Worm (Caenorhabditis elegans): ENCODE measurements around the gene F58E1.13.
"Not testable (repeated sequence)": the region's sequence is repeated elsewhere in the genome, so short reads cannot be mapped to it uniquely, and the experiment has no call there.

The F58E1.13 gene

ce11 chrII:1663516-1663915 is 32.2 kb downstream of the F58E1.13 start, which contains the start of gene duxl-1 (continued):
- TF ChIP-seq daf-19 (GFP tag; conservative IDR thresholded peaks at IDR 0.05) (no peak), mdl-1 (tag; optimal IDR thresholded peaks at IDR 0.05) (peak in 1 of 2 experiments; percentile 2), lin-29 (GFP tag; IDR thresholded peaks at IDR 0.05) (no peak), duxl-1 (tag; optimal IDR thresholded peaks at IDR 0.05; ENCODE audit: poor library complexity) (peak; percentile 88), unc-130 (GFP tag; optimal IDR thresholded peaks at IDR 0.05) (no peak), lsy-2 (tag; optimal IDR thresholded peaks at IDR 0.05) (no peak), ceh-62 (tag; optimal IDR thresholded peaks at IDR 0.05) (no peak), F49E8.2 (tag; optimal IDR thresholded peaks at IDR 0.05; ENCODE audit: borderline replicate concordance) (no peak), nhr-111 (GFP tag; optimal IDR thresholded peaks at IDR 0.05) (no peak), F37D6.2 (tag; optimal IDR thresholded peaks at IDR 0.05) (no peak), ceh-44 (GFP tag; IDR thresholded peaks at IDR 0.05) (no peak), nhr-6 (tag; optimal IDR thresholded peaks at IDR 0.05) (no peak), zfp-3 (GFP tag; conservative IDR thresholded peaks at IDR 0.05) (no peak), spr-3 (GFP tag; optimal IDR thresholded peaks at IDR 0.05) (no peak), hmg-1.1 (GFP tag; IDR thresholded peaks at IDR 0.05) (peak; percentile 33; the same call in 1 of the 2 replicates), vab-7 (GFP tag; IDR thresholded peaks at IDR 0.05) (no peak), unc-62 (GFP tag; optimal IDR thresholded peaks at IDR 0.05 in 1 of 2) (peak in 1 of 2 experiments; percentile 81), unc-62 (tag; optimal IDR thresholded peaks at IDR 0.05) (no peak)

ce11 chrII:1662881-1663280 is 32.8 kb downstream of the F58E1.13 start, which contains the start of gene ZC204.14:
TSS of gene ZC204.14 (minus strand) at chrII:1662949.
- peak in 1 of 2 experiments; percentile 46 for TF ChIP-seq lsy-2 (tag; optimal IDR thresholded peaks at IDR 0.05)
- no peak for TF ChIP-seq hmg-1.1 (GFP tag; IDR thresholded peaks at IDR 0.05)
- TF ChIP-seq mes-2 (tag; optimal IDR thresholded peaks at IDR 0.05; ENCODE audit: poor library complexity, severe bottlenecking), result peak; percentile 51
- TF ChIP-seq ceh-44 (GFP tag; IDR thresholded peaks at IDR 0.05), result no peak

DNA sequence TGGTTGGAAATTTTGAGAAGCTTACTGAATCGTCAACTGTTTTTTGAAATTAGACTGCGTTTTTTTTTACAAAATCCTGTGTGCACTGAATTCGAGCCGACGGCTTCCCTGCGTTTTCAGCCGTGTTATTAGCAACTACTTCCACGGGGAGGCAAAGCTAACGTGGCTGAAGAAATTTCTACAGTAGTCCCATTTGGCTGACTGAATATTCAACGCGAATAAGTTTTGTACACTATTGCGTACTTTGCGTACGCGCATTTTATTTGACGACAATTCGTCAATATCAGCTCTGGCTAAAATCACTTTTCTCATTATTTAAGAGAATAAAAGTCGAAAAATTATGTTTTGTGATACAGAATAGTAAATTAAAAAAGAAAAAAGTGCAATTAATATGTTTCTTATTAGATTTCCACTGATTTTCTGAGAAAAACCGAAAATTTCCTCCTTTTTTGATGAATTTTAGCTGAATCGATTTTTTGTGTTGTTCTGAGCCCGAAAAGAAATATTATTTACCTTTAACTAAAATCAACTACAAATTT is 34.3 kb downstream of the F58E1.13 start:
- TF ChIP-seq T26A8.4 (GFP tag; IDR thresholded peaks at IDR 0.05) (0 out of 2 replicates have a peak, but pooled peaks have one; percentile 43), hmg-1.1 (GFP tag; IDR thresholded peaks at IDR 0.05) (peak; percentile 49), duxl-1 (tag; optimal IDR thresholded peaks at IDR 0.05; ENCODE audit: poor library complexity) (peak; percentile 51), D1046.2 (GFP tag; IDR thresholded peaks at IDR 0.05) (0 out of 2 replicates have a peak, but pooled peaks have one; percentile 24), tra-1 (GFP tag; IDR thresholded peaks at IDR 0.05) (0 out of 2 replicates have a peak, but pooled peaks have one; percentile 16), mes-2 (tag; optimal IDR thresholded peaks at IDR 0.05; ENCODE audit: poor library complexity, severe bottlenecking) (peak; percentile 26), dmd-6 (GFP tag; IDR thresholded peaks at IDR 0.05) (peak; percentile 23; the same call in 1 of the 2 replicates), Y48G9A.11 (GFP tag; IDR thresholded peaks at IDR 0.05) (peak; percentile 72)

DNA sequence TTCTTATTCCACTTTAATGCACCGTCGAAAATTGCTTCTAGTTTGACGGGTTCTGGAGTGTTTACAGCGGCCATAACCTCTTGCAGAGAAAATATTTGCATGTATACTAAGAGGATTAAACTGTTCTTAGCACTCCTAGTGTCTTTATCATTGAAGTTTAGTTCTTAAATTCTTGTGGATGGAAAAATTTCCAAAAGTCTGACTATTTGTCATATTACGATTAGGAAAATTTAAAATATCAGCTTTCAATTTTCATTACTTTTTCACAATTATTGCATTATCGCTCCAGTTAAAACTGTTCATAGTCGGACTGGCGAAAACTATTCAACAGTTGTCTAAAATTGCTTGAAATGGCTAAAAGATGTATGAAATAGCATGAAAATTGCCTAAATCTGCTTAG is 34.8 kb downstream of the F58E1.13 start, which contains the start of gene ZC204.13:
ZC204.13 (minus strand) TSS at position 101 of the 400 bp plus-strand sequence.
- not testable (repeated sequence) for TF ChIP-seq attf-4 (tag; optimal IDR thresholded peaks at IDR 0.05); spr-1 (tag; optimal IDR thresholded peaks at IDR 0.05); mes-2 (tag; optimal IDR thresholded peaks at IDR 0.05; ENCODE audit: poor library complexity, severe bottlenecking)

- TF ChIP-seq dmd-6 (GFP tag; IDR thresholded peaks at IDR 0.05) (peak; percentile 88), lin-1 (GFP tag; IDR thresholded peaks at IDR 0.05) (peak; percentile 43; the same call in 1 of the 2 replicates), hlh-11 (tag; optimal IDR thresholded peaks at IDR 0.05) (peak; percentile 36), T26A8.4 (GFP tag; IDR thresholded peaks at IDR 0.05) (0 out of 2 replicates have a peak, but pooled peaks have one; percentile 45), dmd-9 (GFP tag; IDR thresholded peaks at IDR 0.05) (0 out of 2 replicates have a peak, but pooled peaks have one; percentile 27), nhr-41 (GFP tag; IDR thresholded peaks at IDR 0.05) (0 out of 2 replicates have a peak, but pooled peaks have one; percentile 14), pqm-1 (tag; optimal IDR thresholded peaks at IDR 0.05) (peak; percentile 68), duxl-1 (tag; optimal IDR thresholded peaks at IDR 0.05; ENCODE audit: poor library complexity) (peak; percentile 26), php-3 (GFP tag; IDR thresholded peaks at IDR 0.05) (peak; percentile 70), daf-16 (tag; optimal IDR thresholded peaks at IDR 0.05) (peak; percentile 48), tra-1 (GFP tag; IDR thresholded peaks at IDR 0.05) (peak; percentile 55; the same call in 1 of the 2 replicates), nhr-28 (tag; optimal IDR thresholded peaks at IDR 0.05) (peak; percentile 47)
- TF ChIP-seq daf-16 (GFP tag; optimal IDR thresholded peaks at IDR 0.05), result not testable (repeated sequence)
Observed at ce11 chrII:1659729-1660128, 35.9 kb downstream of the F58E1.13 start.

Measured in whole organism, L4 larva.